Worm (Caenorhabditis elegans) whole organism, L3 larva: ENCODE measurements around the gene mix-1.

Source experiments
- ama-1 ChIP-seq: fragments of 150-350 bp; optimal IDR thresholded peaks from 2 replicates; lab custom pipeline; 2018
- daf-12 ChIP-seq: fragments of 150-350 bp; optimal IDR thresholded peaks from 2 replicates; lab custom pipeline; 2014; ENCODE audit warnings: missing biosample characterization, missing genetic modification reagents, missing genetic modification characterization
- fkh-2 ChIP-seq: fragments of 150-350 bp; optimal IDR thresholded peaks from 2 replicates; lab custom pipeline; 2014; ENCODE audit warnings: missing biosample characterization, missing genetic modification reagents, missing genetic modification characterization
- fos-1 ChIP-seq: fragments of 150-350 bp; optimal IDR thresholded peaks from 2 replicates; lab custom pipeline; 2014; ENCODE audit warnings: missing biosample characterization, missing genetic modification characterization
- pqm-1 ChIP-seq: fragments of 150-350 bp; optimal IDR thresholded peaks from 2 replicates; lab custom pipeline; 2017; ENCODE audit warnings: missing biosample characterization, missing genetic modification characterization, inconsistent platforms
- sea-2 ChIP-seq: fragments of 150-350 bp; sonication (generic microtip); optimal IDR thresholded peaks from 4 replicates; lab custom pipeline; 2014; ENCODE audit warnings: missing biosample characterization, missing genetic modification reagents, missing genetic modification characterization
- snpc-4 ChIP-seq: fragments of 150-350 bp; optimal IDR thresholded peaks from 2 replicates; lab custom pipeline; 2014; ENCODE audit warnings: missing biosample characterization, missing genetic modification characterization
- unc-39 ChIP-seq: sonication (generic microtip); optimal IDR thresholded peaks from 4 replicates; lab custom pipeline; 2017; ENCODE audit warnings: missing biosample characterization, missing genetic modification characterization
- unc-62 ChIP-seq: fragments of 150-350 bp; sonication (generic microtip); optimal IDR thresholded peaks from 4 replicates; lab custom pipeline; 2014; ENCODE audit warnings: missing biosample characterization, missing genetic modification reagents, missing genetic modification characterization
- ztf-4 ChIP-seq: fragments of 150-350 bp; optimal IDR thresholded peaks from 2 replicates; lab custom pipeline; 2014; ENCODE audit warnings: missing biosample characterization, missing genetic modification characterization

DNA sequence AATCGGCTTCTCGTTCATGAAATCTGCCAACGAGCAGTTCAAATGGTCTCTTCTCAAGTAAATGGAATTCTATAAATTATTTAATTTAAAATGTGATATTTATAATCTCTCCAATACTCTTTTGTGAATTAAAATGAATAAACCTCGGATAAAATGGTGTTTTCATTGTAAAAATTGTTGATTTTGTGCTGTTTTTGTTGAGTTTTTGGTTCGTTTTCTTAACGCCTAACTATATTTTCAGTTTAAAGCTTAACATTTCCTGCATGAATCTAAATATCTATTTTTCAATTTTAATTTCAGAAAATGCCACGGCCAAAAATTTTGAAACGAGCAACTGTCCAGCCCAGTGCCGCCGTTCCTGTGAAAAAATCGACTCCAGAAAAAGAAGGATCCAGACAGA lies 49.6 kb downstream of the mix-1 start, which contains the start of gene orc-2:
- TF ChIP-seq fos-1 (tag; lab: Kevin White, UChicago) (no peak), sea-2 (GFP tag; lab: Kevin White, UChicago) (no peak), snpc-4 (tag; lab: Kevin White, UChicago) (no peak), fkh-2 (tag; lab: Kevin White, UChicago) (no peak), daf-12 (tag; lab: Kevin White, UChicago) (no peak), ama-1 (no peak), unc-62 (GFP tag; lab: Kevin White, UChicago) (no peak), ztf-4 (tag; lab: Kevin White, UChicago) (no peak), pqm-1 (tag; lab: Kevin White, UChicago) (no peak), unc-39 (tag; lab: Kevin White, UChicago) (no peak)
